Fruit fly (Drosophila melanogaster): ENCODE data around the gene CG32797.

CG32797 gene

DNA sequence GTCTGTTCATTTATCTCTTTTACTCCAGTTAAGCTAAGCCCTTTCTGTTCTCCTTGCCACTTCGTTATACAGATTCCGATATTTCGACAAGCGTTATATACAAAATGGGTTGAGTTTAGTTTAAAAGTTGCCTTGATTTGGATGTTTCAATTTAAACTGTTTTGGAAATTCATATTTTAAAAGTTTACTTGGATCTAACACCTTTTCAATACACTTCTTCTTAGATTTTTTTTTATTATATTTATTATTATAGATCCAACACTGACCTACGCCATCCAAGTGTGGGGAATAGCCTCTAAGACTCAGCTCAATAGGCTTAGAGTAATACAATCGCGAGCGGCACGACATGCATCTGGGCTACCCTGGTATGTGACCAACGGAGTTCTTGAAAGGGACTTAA is at the start of gene CG32797:
Gene CG32797, minus strand, starts transcription at position 101 of the 400 bp plus-strand sequence.
- TF ChIP-seq D1 (tag; optimal IDR thresholded peaks at IDR 0.05) (no peak), rn (GFP tag; IDR thresholded peaks at IDR 0.05) (no peak), CG17806 (tag; optimal IDR thresholded peaks at IDR 0.05) (no peak), fd96Ca (GFP tag; IDR thresholded peaks at IDR 0.05) (no peak), Ets98B (GFP tag; IDR thresholded peaks at IDR 0.05) (no peak), CG4496 (GFP tag; IDR thresholded peaks at IDR 0.05) (no peak), Pif1B (GFP tag; optimal IDR thresholded peaks at IDR 0.05) (no peak), CG14655 (GFP tag; optimal IDR thresholded peaks at IDR 0.05) (no peak), CG9948 (tag; optimal IDR thresholded peaks at IDR 0.05) (no peak), CG10348 (GFP tag; IDR thresholded peaks at IDR 0.05) (no peak), CG12605 (GFP tag; IDR thresholded peaks at IDR 0.05) (no peak), CG32121 (GFP tag; IDR thresholded peaks at IDR 0.05) (no peak), CG13204 (GFP tag; optimal IDR thresholded peaks at IDR 0.05) (no peak), CG8301 (tag; optimal IDR thresholded peaks at IDR 0.05) (no peak), gl (tag; optimal IDR thresholded peaks at IDR 0.05) (no peak), EcR (GFP tag; optimal IDR thresholded peaks at IDR 0.05) (no peak), CG8159 (tag; optimal IDR thresholded peaks at IDR 0.05) (no peak), CG34367 (tag; optimal IDR thresholded peaks at IDR 0.05) (no peak), CG15710 (tag; optimal IDR thresholded peaks at IDR 0.05) (no peak), Pif1A (GFP tag; optimal IDR thresholded peaks at IDR 0.05) (no peak)

DNA sequence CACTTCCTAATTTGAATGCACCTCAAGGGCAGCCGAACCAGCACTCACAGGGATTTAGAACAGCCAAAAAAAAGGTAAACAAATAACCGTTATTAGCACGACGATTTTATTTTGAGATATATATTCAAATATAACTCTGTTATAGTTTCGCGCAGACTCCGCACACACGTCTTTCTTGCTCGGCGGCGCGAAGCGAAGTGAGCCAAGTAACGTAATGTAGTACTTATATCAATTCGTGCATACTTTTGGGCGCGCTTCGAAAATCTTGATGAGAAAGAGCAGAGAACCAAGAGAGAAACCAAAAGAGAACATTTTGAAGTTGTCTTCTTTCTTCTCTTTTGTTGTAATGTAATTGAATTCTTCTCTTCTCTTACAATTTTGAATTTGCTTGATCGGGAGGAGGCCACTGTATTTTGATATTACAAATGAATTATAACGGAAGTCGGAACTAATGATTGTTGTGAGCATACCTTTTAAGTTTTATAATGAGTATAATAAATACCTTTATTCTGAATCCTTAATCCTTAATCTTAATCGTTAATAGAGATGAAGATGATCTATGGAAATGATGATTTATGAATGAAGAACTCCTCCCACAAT is 44.3 kb upstream of the CG32797 start, which contains the start of gene boi:
Gene boi, minus strand, starts transcription at position 201 of the 600 bp plus-strand sequence.
- TF ChIP-seq CG8159 (tag; optimal IDR thresholded peaks at IDR 0.05) = no peak
- peak; percentile 19 for TF ChIP-seq Pif1A (GFP tag; optimal IDR thresholded peaks at IDR 0.05)
- TF ChIP-seq CG13204 (GFP tag; optimal IDR thresholded peaks at IDR 0.05) = no peak
- no peak; the same call in 2 of the 3 replicates for TF ChIP-seq CG4496 (GFP tag; IDR thresholded peaks at IDR 0.05)
- TF ChIP-seq CG15710 (tag; optimal IDR thresholded peaks at IDR 0.05) = no peak
- TF ChIP-seq CG17806 (tag; optimal IDR thresholded peaks at IDR 0.05) = no peak
- TF ChIP-seq Pif1B (GFP tag; optimal IDR thresholded peaks at IDR 0.05) = peak; percentile 52
- TF ChIP-seq D1 (tag; optimal IDR thresholded peaks at IDR 0.05) = no peak
- TF ChIP-seq fd96Ca (GFP tag; IDR thresholded peaks at IDR 0.05) = no peak
- no peak for TF ChIP-seq CG32121 (GFP tag; IDR thresholded peaks at IDR 0.05)
- TF ChIP-seq CG12605 (GFP tag; IDR thresholded peaks at IDR 0.05) = peak; percentile 48; the same call in 1 of the 2 replicates

DNA sequence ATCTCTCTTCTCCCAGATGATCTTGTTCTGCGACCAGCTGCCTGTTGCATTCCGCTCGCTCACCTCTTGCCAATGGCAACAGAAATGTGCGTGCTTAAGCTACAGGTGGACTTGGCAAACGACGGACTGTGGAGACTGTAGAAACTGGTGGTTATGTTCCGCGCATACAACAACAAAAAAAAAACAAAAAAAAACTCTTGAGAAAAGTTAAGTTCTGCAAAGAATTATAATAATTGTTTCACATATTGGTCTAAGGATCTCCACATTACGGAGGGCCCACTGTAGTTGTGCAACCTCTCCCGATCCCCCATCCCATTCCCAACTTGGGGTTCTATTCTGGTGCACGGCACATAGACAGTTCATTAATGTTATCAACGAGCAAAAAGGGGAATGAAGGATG is 42.9 kb upstream of the CG32797 start:
- TF ChIP-seq Pif1B (GFP tag; optimal IDR thresholded peaks at IDR 0.05) (peak; percentile 76), CG14655 (GFP tag; optimal IDR thresholded peaks at IDR 0.05) (peak; percentile 94), CG4496 (GFP tag; IDR thresholded peaks at IDR 0.05) (peak; percentile 96), fd96Ca (GFP tag; IDR thresholded peaks at IDR 0.05) (peak; percentile 97), CG8159 (tag; optimal IDR thresholded peaks at IDR 0.05) (peak; percentile 83), CG9948 (tag; optimal IDR thresholded peaks at IDR 0.05) (peak; percentile 87), D1 (tag; optimal IDR thresholded peaks at IDR 0.05) (peak; percentile 39), CG8301 (tag; optimal IDR thresholded peaks at IDR 0.05) (peak; percentile 87), CG10348 (GFP tag; IDR thresholded peaks at IDR 0.05) (0 out of 2 replicates have a peak, but pooled peaks have one; percentile 37), CG17806 (tag; optimal IDR thresholded peaks at IDR 0.05) (peak; percentile 86), CG34367 (tag; optimal IDR thresholded peaks at IDR 0.05) (peak; percentile 83), Snoo (tag; optimal IDR thresholded peaks at IDR 0.05) (peak; percentile 27), CG32121 (GFP tag; IDR thresholded peaks at IDR 0.05) (peak; percentile 90), rn (GFP tag; IDR thresholded peaks at IDR 0.05) (peak; percentile 76), Pif1A (GFP tag; optimal IDR thresholded peaks at IDR 0.05) (peak; percentile 89), CG13204 (GFP tag; optimal IDR thresholded peaks at IDR 0.05) (peak; percentile 84), EcR (GFP tag; optimal IDR thresholded peaks at IDR 0.05) (no peak), CG12605 (GFP tag; IDR thresholded peaks at IDR 0.05) (peak; percentile 89), Ets98B (GFP tag; IDR thresholded peaks at IDR 0.05) (peak; percentile 93), CG15710 (tag; optimal IDR thresholded peaks at IDR 0.05) (peak; percentile 84), gl (tag; optimal IDR thresholded peaks at IDR 0.05) (peak; percentile 77)

DNA sequence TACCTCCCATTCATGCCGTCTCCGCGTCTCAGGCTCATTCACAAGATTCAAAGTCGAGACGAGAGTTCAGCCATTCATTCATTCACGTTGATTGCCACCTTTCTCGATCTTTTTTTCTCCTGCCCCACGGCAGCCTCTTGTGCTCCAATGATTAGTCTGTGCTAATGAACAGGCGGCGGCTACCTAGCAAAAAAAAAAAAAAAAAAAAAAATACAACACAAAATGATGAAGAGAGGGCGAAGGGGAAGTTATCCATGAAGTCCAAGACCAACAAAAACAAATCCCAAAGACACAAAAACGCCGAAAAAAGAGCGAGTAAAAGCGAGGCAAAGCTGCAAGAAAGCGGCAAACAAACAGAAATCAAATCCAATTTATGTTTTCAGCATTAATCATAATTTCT is 41.3 kb upstream of the CG32797 start:
- TF ChIP-seq CG9948 (tag; optimal IDR thresholded peaks at IDR 0.05) (no peak), D1 (tag; optimal IDR thresholded peaks at IDR 0.05) (no peak), CG12605 (GFP tag; IDR thresholded peaks at IDR 0.05) (no peak)

DNA sequence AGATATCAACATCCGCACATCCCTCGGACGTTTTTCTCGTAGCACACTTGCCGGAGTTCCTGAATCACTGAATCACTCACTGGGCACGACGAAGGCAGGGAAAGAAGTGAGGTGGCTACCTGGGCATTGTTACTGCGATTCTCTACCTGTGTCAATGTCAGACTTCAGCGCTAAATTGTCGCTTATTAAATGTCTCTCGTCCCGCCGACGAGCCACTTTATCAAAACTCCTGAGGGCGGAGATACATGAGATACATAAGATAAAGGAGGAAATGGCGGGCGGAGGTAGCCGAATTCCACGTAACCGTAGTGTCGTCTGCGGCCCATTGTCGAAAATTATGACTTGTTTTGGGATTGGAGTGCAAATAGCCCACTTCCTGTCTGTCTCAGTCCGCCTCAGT is 40.0 kb upstream of the CG32797 start:
- TF ChIP-seq Pif1A (GFP tag; optimal IDR thresholded peaks at IDR 0.05) (no peak), EcR (GFP tag; optimal IDR thresholded peaks at IDR 0.05) (no peak), fd96Ca (GFP tag; IDR thresholded peaks at IDR 0.05) (no peak), Snoo (tag; optimal IDR thresholded peaks at IDR 0.05) (no peak), CG34367 (tag; optimal IDR thresholded peaks at IDR 0.05) (no peak), gl (tag; optimal IDR thresholded peaks at IDR 0.05) (no peak), CG14655 (GFP tag; optimal IDR thresholded peaks at IDR 0.05) (no peak), D1 (tag; optimal IDR thresholded peaks at IDR 0.05) (no peak), CG12605 (GFP tag; IDR thresholded peaks at IDR 0.05) (no peak), CG8301 (tag; optimal IDR thresholded peaks at IDR 0.05) (no peak), CG4496 (GFP tag; IDR thresholded peaks at IDR 0.05) (no peak), CG32121 (GFP tag; IDR thresholded peaks at IDR 0.05) (no peak), CG8159 (tag; optimal IDR thresholded peaks at IDR 0.05) (no peak), rn (GFP tag; IDR thresholded peaks at IDR 0.05) (no peak), CG9948 (tag; optimal IDR thresholded peaks at IDR 0.05) (no peak)

DNA sequence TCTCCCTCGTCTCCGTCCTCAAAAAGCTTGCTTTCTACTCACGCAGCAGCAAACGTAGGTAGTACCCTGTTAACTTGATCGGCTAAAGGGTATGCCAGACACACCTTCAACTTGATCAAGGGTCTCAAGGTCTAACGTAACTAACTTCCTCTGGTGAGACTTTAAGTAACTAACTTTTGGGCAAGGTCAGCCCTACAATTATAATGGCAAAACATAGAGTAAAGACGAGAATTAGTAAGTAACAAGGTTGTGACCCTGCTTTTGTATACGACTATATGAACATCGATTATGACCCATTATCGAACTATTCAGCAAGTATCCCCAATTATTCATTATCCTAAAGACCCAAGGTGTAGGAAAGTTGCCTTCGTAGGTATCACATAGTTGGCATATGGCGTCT is 38.5 kb upstream of the CG32797 start:
- TF ChIP-seq CG8301 (tag; optimal IDR thresholded peaks at IDR 0.05) = peak; percentile 22
- no peak for TF ChIP-seq Pif1B (GFP tag; optimal IDR thresholded peaks at IDR 0.05)
- TF ChIP-seq CG14655 (GFP tag; optimal IDR thresholded peaks at IDR 0.05) = peak; percentile 33
- TF ChIP-seq CG9948 (tag; optimal IDR thresholded peaks at IDR 0.05) = peak; percentile 2
